Worm (Caenorhabditis elegans) whole organism, L2 larva: Measurements from ENCODE around the gene F26F12.4.

ENCODE experiments used
- alr-1 ChIP-seq: fragments of 150-350 bp; optimal IDR thresholded peaks from 2 replicates; lab custom pipeline; 2014; ENCODE audit warnings: missing biosample characterization, missing genetic modification characterization
- ceh-16 ChIP-seq: fragments of 150-350 bp; optimal IDR thresholded peaks from 2 replicates; lab custom pipeline; 2014; ENCODE audit warnings: missing biosample characterization, missing genetic modification characterization
- ceh-82 ChIP-seq: fragments of 150-350 bp; optimal IDR thresholded peaks from 2 replicates; lab custom pipeline; 2014; ENCODE audit warnings: missing biosample characterization, missing genetic modification characterization
- fos-1 ChIP-seq: fragments of 150-350 bp; optimal IDR thresholded peaks from 2 replicates; lab custom pipeline; 2014; ENCODE audit warnings: missing biosample characterization, missing genetic modification characterization
- nhr-237 ChIP-seq: fragments of 150-350 bp; optimal IDR thresholded peaks from 2 replicates; lab custom pipeline; 2014; ENCODE audit warnings: missing biosample characterization, missing genetic modification characterization

DNA sequence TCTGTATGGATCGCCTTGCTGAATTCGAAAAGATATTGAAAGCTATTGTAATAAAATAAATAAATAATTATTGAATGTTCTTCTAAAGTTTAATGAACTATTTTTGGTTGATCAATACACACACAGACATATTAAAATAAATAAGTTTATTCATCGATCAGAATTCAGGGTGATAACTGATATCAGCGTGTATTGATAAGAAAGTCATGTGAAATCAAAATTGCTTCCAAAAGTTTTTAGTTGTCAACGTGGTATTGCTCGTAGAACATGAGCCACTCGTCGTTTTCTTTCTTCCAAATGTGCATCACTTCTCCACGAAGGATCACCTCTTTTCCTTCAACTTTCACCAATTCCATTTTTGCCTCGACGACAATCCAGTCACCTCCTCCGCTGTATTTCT lies 13.3 kb upstream of the F26F12.4 start:
- TF ChIP-seq ceh-82, result no peak
- no peak for TF ChIP-seq fos-1 (tag; lab: Kevin White, UChicago)
- TF ChIP-seq nhr-237 (tag; lab: Kevin White, UChicago), result no peak
- TF ChIP-seq ceh-16, result no peak
- no peak for TF ChIP-seq alr-1 (tag; lab: Kevin White, UChicago)
